Fruit fly (Drosophila melanogaster): ENCODE results near the gene CG43322.

dm6 chr2L:7010513-7010912 is 2.7 kb upstream of the CG43322 start:
- TF ChIP-seq Sin3A (optimal IDR thresholded peaks at IDR 0.05) (no peak), psq (optimal IDR thresholded peaks at IDR 0.05) (no peak), h (optimal IDR thresholded peaks at IDR 0.05) (no peak), Myc (optimal IDR thresholded peaks at IDR 0.05) (no peak)
